Worm (Caenorhabditis elegans) whole organism, late embryonic: ENCODE data around the gene F31F6.3.

Experiments
- F13H6.1 ChIP-seq: sonication (generic microtip); optimal IDR thresholded peaks from 2 replicates; lab custom pipeline; 2016; ENCODE audit warnings: missing genetic modification characterization, missing compliant biosample characterization
- K02D7.2 ChIP-seq: sonication (generic microtip); optimal IDR thresholded peaks from 2 replicates; lab custom pipeline; 2017; ENCODE audit warnings: mild to moderate bottlenecking, missing genetic modification characterization, missing compliant biosample characterization
- T23F11.4 ChIP-seq: fragments of 200-800 bp; sonication (Bioruptor generic); optimal IDR thresholded peaks from 2 replicates; lab custom pipeline; 2018; ENCODE audit warnings: mild to moderate bottlenecking, missing genetic modification characterization, missing compliant biosample characterization
- Y22D7AL.16 ChIP-seq: sonication (generic microtip); optimal IDR thresholded peaks from 2 replicates; lab custom pipeline; 2016; ENCODE audit warnings: missing genetic modification characterization, missing compliant biosample characterization
- ahr-1 ChIP-seq: sonication (generic microtip); optimal IDR thresholded peaks from 2 replicates; lab custom pipeline; 2016; ENCODE audit warnings: missing genetic modification characterization, missing compliant biosample characterization
- ama-1 ChIP-seq: fragments of 150-350 bp; optimal IDR thresholded peaks from 2 replicates; lab custom pipeline; 2014
- ceh-14 ChIP-seq: sonication (generic microtip); optimal IDR thresholded peaks from 2 replicates; lab custom pipeline; 2016; ENCODE audit warnings: missing genotype, missing genetic modification characterization, missing compliant biosample characterization
- ceh-18 ChIP-seq: sonication (generic microtip); optimal IDR thresholded peaks from 2 replicates; lab custom pipeline; 2016; ENCODE audit warnings: missing genetic modification characterization, missing compliant biosample characterization
- ceh-19 ChIP-seq: fragments of 200-800 bp; sonication (Bioruptor generic); optimal IDR thresholded peaks from 2 replicates; lab custom pipeline; 2018; ENCODE audit warnings: mild to moderate bottlenecking, missing genetic modification characterization, missing compliant biosample characterization
- ceh-2 ChIP-seq: sonication (generic microtip); optimal IDR thresholded peaks from 2 replicates; lab custom pipeline; 2016; ENCODE audit warnings: missing genotype, missing genetic modification characterization, missing compliant biosample characterization
- ceh-24 ChIP-seq: sonication (generic microtip); optimal IDR thresholded peaks from 2 replicates; lab custom pipeline; 2016; ENCODE audit warnings: mild to moderate bottlenecking, missing genetic modification characterization, missing compliant biosample characterization
- ceh-30 ChIP-seq: fragments of 150-350 bp; optimal IDR thresholded peaks from 2 replicates; lab custom pipeline; 2014; ENCODE audit warnings: missing biosample characterization, missing genetic modification characterization
- ceh-31 ChIP-seq: sonication (generic microtip); optimal IDR thresholded peaks from 2 replicates; lab custom pipeline; 2016; ENCODE audit warnings: missing genetic modification characterization, missing compliant biosample characterization
- ceh-34 ChIP-seq: sonication (generic microtip); optimal IDR thresholded peaks from 2 replicates; lab custom pipeline; 2016; ENCODE audit warnings: mild to moderate bottlenecking, missing genetic modification characterization, missing compliant biosample characterization
- ceh-45 ChIP-seq: fragments of 200-800 bp; sonication (Bioruptor generic); IDR thresholded peaks from 2 replicates; pipeline ENCODE4 v1.3.6; 2022; ENCODE audit warnings: missing genetic modification reagents, missing genetic modification characterization, missing compliant biosample characterization
- ceh-48 ChIP-seq: sonication (generic microtip); optimal IDR thresholded peaks from 2 replicates; lab custom pipeline; 2016; ENCODE audit warnings: missing genetic modification characterization, inconsistent platforms, missing compliant biosample characterization
- ceh-9 ChIP-seq: sonication (generic microtip); optimal IDR thresholded peaks from 2 replicates; lab custom pipeline; 2016; ENCODE audit warnings: mild to moderate bottlenecking, missing genetic modification characterization, inconsistent platforms, missing compliant biosample characterization
- che-1 ChIP-seq: sonication (generic microtip); optimal IDR thresholded peaks from 2 replicates; lab custom pipeline; 2016; ENCODE audit warnings: mild to moderate bottlenecking, missing genetic modification characterization, missing compliant biosample characterization
- dmd-4 ChIP-seq: sonication (generic microtip); optimal IDR thresholded peaks from 2 replicates; lab custom pipeline; 2016; ENCODE audit warnings: borderline replicate concordance, missing genetic modification characterization, missing compliant biosample characterization
- dve-1 ChIP-seq: sonication (generic microtip); optimal IDR thresholded peaks from 2 replicates; lab custom pipeline; 2017; ENCODE audit warnings: antibody characterized with exemption, mild to moderate bottlenecking, missing genetic modification characterization, missing compliant biosample characterization
- elt-2 ChIP-seq: sonication (generic microtip); optimal IDR thresholded peaks from 2 replicates; lab custom pipeline; 2016; ENCODE audit warnings: missing genetic modification reagents, missing genetic modification characterization, missing compliant biosample characterization
- elt-4 ChIP-seq: sonication (generic microtip); optimal IDR thresholded peaks from 2 replicates; lab custom pipeline; 2016; ENCODE audit warnings: missing genetic modification characterization, missing compliant biosample characterization
- eyg-1 ChIP-seq: sonication (generic microtip); optimal IDR thresholded peaks from 2 replicates; lab custom pipeline; 2016; ENCODE audit warnings: missing genotype, missing genetic modification characterization, missing compliant biosample characterization
- fax-1 ChIP-seq: sonication (generic microtip); optimal IDR thresholded peaks from 2 replicates; lab custom pipeline; 2016; ENCODE audit warnings: missing genotype, missing genetic modification characterization, missing compliant biosample characterization
- fkh-10 ChIP-seq: fragments of 150-350 bp; optimal IDR thresholded peaks from 2 replicates; lab custom pipeline; 2014; ENCODE audit warnings: missing biosample characterization, missing genetic modification reagents, missing genetic modification characterization
- fkh-6 ChIP-seq: sonication (generic microtip); optimal IDR thresholded peaks from 2 replicates; lab custom pipeline; 2016; ENCODE audit warnings: missing genetic modification characterization, missing compliant biosample characterization
- gmeb-2 ChIP-seq: sonication (generic microtip); optimal IDR thresholded peaks from 2 replicates; lab custom pipeline; 2016; ENCODE audit warnings: missing genetic modification characterization, inconsistent platforms, missing compliant biosample characterization
- hlh-13 ChIP-seq: fragments of 200-800 bp; sonication (Bioruptor generic); optimal IDR thresholded peaks from 2 replicates; lab custom pipeline; 2018; ENCODE audit warnings: mild to moderate bottlenecking, missing genetic modification characterization, missing compliant biosample characterization
- hlh-15 ChIP-seq: sonication (generic microtip); optimal IDR thresholded peaks from 2 replicates; lab custom pipeline; 2016; ENCODE audit warnings: missing genetic modification characterization, missing compliant biosample characterization
- hlh-30 ChIP-seq: sonication (generic microtip); optimal IDR thresholded peaks from 2 replicates; lab custom pipeline; 2017; ENCODE audit warnings: antibody characterized with exemption, missing genetic modification characterization, missing compliant biosample characterization; ENCODE audit not compliant: insufficient read depth
- hlh-6 ChIP-seq: sonication (generic microtip); optimal IDR thresholded peaks from 2 replicates; lab custom pipeline; 2016; ENCODE audit warnings: missing genotype, missing genetic modification characterization, missing compliant biosample characterization
- hlh-8 ChIP-seq: sonication (generic microtip); optimal IDR thresholded peaks from 2 replicates; lab custom pipeline; 2016; ENCODE audit warnings: missing genotype, missing genetic modification characterization, missing compliant biosample characterization
- lim-6 ChIP-seq: sonication (generic microtip); optimal IDR thresholded peaks from 2 replicates; lab custom pipeline; 2016; ENCODE audit warnings: missing genetic modification characterization, missing compliant biosample characterization
- madf-2 ChIP-seq: sonication (generic microtip); optimal IDR thresholded peaks from 2 replicates; lab custom pipeline; 2017; ENCODE audit warnings: missing genetic modification characterization, missing compliant biosample characterization
- mec-3 ChIP-seq: sonication (generic microtip); optimal IDR thresholded peaks from 2 replicates; lab custom pipeline; 2016; ENCODE audit warnings: borderline replicate concordance, missing genetic modification characterization, missing compliant biosample characterization
- nfya-1 ChIP-seq: sonication (generic microtip); optimal IDR thresholded peaks from 2 replicates; lab custom pipeline; 2017; ENCODE audit warnings: missing genetic modification characterization, mild to moderate bottlenecking, missing compliant biosample characterization, antibody characterized with exemption, moderate library complexity
- nhr-11 ChIP-seq: fragments of 150-350 bp; optimal IDR thresholded peaks from 2 replicates; lab custom pipeline; 2014; ENCODE audit warnings: missing biosample characterization, missing genetic modification characterization
- npax-4 ChIP-seq: sonication (generic microtip); optimal IDR thresholded peaks from 2 replicates; lab custom pipeline; 2016; ENCODE audit warnings: missing genetic modification characterization, missing compliant biosample characterization
- pag-3 ChIP-seq: sonication (generic microtip); optimal IDR thresholded peaks from 2 replicates; lab custom pipeline; 2016; ENCODE audit warnings: missing compliant biosample characterization, missing genetic modification characterization, borderline replicate concordance
- pat-9 ChIP-seq: fragments of 200-800 bp; sonication (Bioruptor generic); optimal IDR thresholded peaks from 2 replicates; lab custom pipeline; 2018; ENCODE audit warnings: mild to moderate bottlenecking, missing genetic modification characterization, moderate library complexity, missing compliant biosample characterization
- pax-1 ChIP-seq: fragments of 150-350 bp; optimal IDR thresholded peaks from 2 replicates; lab custom pipeline; 2014; ENCODE audit warnings: missing biosample characterization, missing genetic modification characterization
- pha-2 ChIP-seq: sonication (generic microtip); optimal IDR thresholded peaks from 2 replicates; lab custom pipeline; 2017; ENCODE audit warnings: mild to moderate bottlenecking, missing genetic modification characterization, missing compliant biosample characterization
- pqm-1 ChIP-seq: sonication (generic microtip); optimal IDR thresholded peaks from 2 replicates; lab custom pipeline; 2016; ENCODE audit warnings: missing genetic modification characterization, missing compliant biosample characterization
- pros-1 ChIP-seq: fragments of 150-350 bp; optimal IDR thresholded peaks from 2 replicates; lab custom pipeline; 2014; ENCODE audit warnings: missing biosample characterization, missing genetic modification reagents, missing genetic modification characterization
- ref-2 ChIP-seq: sonication (generic microtip); optimal IDR thresholded peaks from 2 replicates; lab custom pipeline; 2016; ENCODE audit warnings: missing genetic modification characterization, missing compliant biosample characterization
- rnt-1 ChIP-seq: sonication (generic microtip); optimal IDR thresholded peaks from 2 replicates; lab custom pipeline; 2016; ENCODE audit warnings: missing genetic modification characterization, missing compliant biosample characterization
- sox-4 ChIP-seq: sonication (generic microtip); optimal IDR thresholded peaks from 2 replicates; lab custom pipeline; 2017; ENCODE audit warnings: mild to moderate bottlenecking, missing genetic modification characterization, inconsistent platforms, missing compliant biosample characterization
- tbx-2 ChIP-seq: sonication (generic microtip); optimal IDR thresholded peaks from 2 replicates; lab custom pipeline; 2016; ENCODE audit warnings: missing genetic modification characterization, missing compliant biosample characterization
- tbx-7 ChIP-seq: sonication (generic microtip); optimal IDR thresholded peaks from 2 replicates; lab custom pipeline; 2016; ENCODE audit warnings: missing genotype, missing genetic modification characterization, missing compliant biosample characterization
- unc-3 ChIP-seq, 2 experiments: fragments of 200-800 bp in 1 of 2; sonication (Bioruptor generic) in 1 of 2; sonication (generic microtip) in 1 of 2; conservative IDR thresholded peaks in 1 of 2; optimal IDR thresholded peaks in 1 of 2; 2 replicates each; pipeline versions ENCODE4 v1.3.6 to Lab custom; 2016 to 2022; ENCODE audit warnings: missing compliant biosample characterization in 2 of 2, missing genetic modification characterization in 2 of 2, missing genetic modification reagents in 1 of 2
- unc-42 ChIP-seq: sonication (generic microtip); optimal IDR thresholded peaks from 2 replicates; lab custom pipeline; 2016; ENCODE audit warnings: missing genotype, missing genetic modification characterization, missing compliant biosample characterization
- unc-55 ChIP-seq: sonication (generic microtip); optimal IDR thresholded peaks from 2 replicates; lab custom pipeline; 2017; ENCODE audit warnings: missing biosample characterization, missing genetic modification reagents, missing genetic modification characterization
- zip-5 ChIP-seq: sonication (generic microtip); optimal IDR thresholded peaks from 2 replicates; lab custom pipeline; 2016; ENCODE audit warnings: missing genetic modification characterization, missing compliant biosample characterization

The F31F6.3 gene

ce11 chrX:14853712-14854217, 18.9 kb downstream of the F31F6.3 start, which contains the start of the genes C27C12.1 and C27C12.4 (continued):
- TF ChIP-seq elt-2 (tag; lab: Kevin White, UChicago) (peak; percentile 53), unc-55 (GFP tag; lab: Kevin White, UChicago) (peak; percentile 53), ceh-34 (peak; percentile 44), rnt-1 (tag; lab: Kevin White, UChicago) (peak; percentile 56), ceh-30 (peak; percentile 33), tbx-7 (peak; percentile 15), fkh-6 (tag; lab: Kevin White, UChicago) (peak; percentile 63), Y22D7AL.16 (tag; lab: Kevin White, UChicago) (no peak), ceh-19 (GFP tag; lab: Kevin White, UChicago) (no peak), hlh-8 (tag; lab: Kevin White, UChicago) (peak; percentile 40), ceh-45 (no peak), pha-2 (no peak), fax-1 (tag; lab: Kevin White, UChicago) (peak; percentile 38), ama-1 (no peak), npax-4 (tag; lab: Kevin White, UChicago) (no peak), zip-5 (tag; lab: Kevin White, UChicago) (peak; percentile 39), elt-4 (no peak), gmeb-2 (no peak), fkh-10 (GFP tag; lab: Kevin White, UChicago) (no peak), pros-1 (tag; lab: Kevin White, UChicago) (peak; percentile 64), nhr-11 (tag; lab: Kevin White, UChicago) (no peak), T23F11.4 (GFP tag; lab: Kevin White, UChicago) (no peak), pqm-1 (tag; lab: Kevin White, UChicago) (no peak), pat-9 (no peak), ahr-1 (tag; lab: Kevin White, UChicago) (peak; percentile 39), hlh-15 (tag; lab: Kevin White, UChicago) (no peak), sox-4 (tag; lab: Kevin White, UChicago) (no peak), hlh-13 (GFP tag; lab: Kevin White, UChicago) (no peak), ref-2 (tag; lab: Kevin White, UChicago) (peak; percentile 82), hlh-6 (tag; lab: Kevin White, UChicago) (peak; percentile 47), K02D7.2 (tag; lab: Kevin White, UChicago) (no peak), eyg-1 (tag; lab: Kevin White, UChicago) (no peak), ceh-48 (no peak), ceh-24 (tag; lab: Kevin White, UChicago) (no peak), nfya-1 (tag; lab: Kevin White, UChicago) (peak; percentile 66), pag-3 (tag; lab: Kevin White, UChicago) (no peak), ceh-31 (tag; lab: Kevin White, UChicago) (peak; percentile 89), ceh-2 (tag; lab: Kevin White, UChicago) (peak; percentile 85), dmd-4 (tag; lab: Kevin White, UChicago) (no peak), ceh-18 (tag; lab: Kevin White, UChicago) (peak; percentile 50), lim-6 (tag; lab: Kevin White, UChicago) (no peak), dve-1 (peak; percentile 43), ceh-9 (tag; lab: Kevin White, UChicago) (no peak), F13H6.1 (tag; lab: Kevin White, UChicago) (peak; percentile 55), ceh-14 (peak; percentile 42), che-1 (tag; lab: Kevin White, UChicago) (no peak), madf-2 (tag; lab: Kevin White, UChicago) (no peak), unc-3 (GFP tag; conservative IDR thresholded peaks at IDR 0.05; lab: Robert Waterston, UW) (no peak), unc-3 (tag; optimal IDR thresholded peaks at IDR 0.05; lab: Kevin White, UChicago) (no peak), unc-42 (tag; lab: Kevin White, UChicago) (peak; percentile 90), mec-3 (tag; lab: Kevin White, UChicago) (no peak), pax-1 (peak; percentile 62), hlh-30 (tag; lab: Kevin White, UChicago) (peak; percentile 59), tbx-2 (peak; percentile 88)
